Worm (Caenorhabditis elegans) whole organism, L2 larva: Measurements from ENCODE around the gene C16C8.12.

ENCODE experiments used
- ZK546.5 ChIP-seq: sonication (generic microtip); optimal IDR thresholded peaks from 2 replicates; lab custom pipeline; 2017; ENCODE audit warnings: missing biosample characterization, missing genetic modification characterization
- ceh-16 ChIP-seq: fragments of 150-350 bp; optimal IDR thresholded peaks from 2 replicates; lab custom pipeline; 2014; ENCODE audit warnings: missing biosample characterization, missing genetic modification characterization
- ceh-82 ChIP-seq: fragments of 150-350 bp; optimal IDR thresholded peaks from 2 replicates; lab custom pipeline; 2014; ENCODE audit warnings: missing biosample characterization, missing genetic modification characterization
- lin-11 ChIP-seq: fragments of 150-350 bp; sonication (generic microtip); optimal IDR thresholded peaks from 2 replicates; lab custom pipeline; 2014; ENCODE audit warnings: missing biosample characterization, missing genetic modification characterization, inconsistent platforms, mixed read lengths
- nhr-10 ChIP-seq: sonication (generic microtip); optimal IDR thresholded peaks from 2 replicates; lab custom pipeline; 2017; ENCODE audit warnings: missing biosample characterization, missing genetic modification characterization
- nhr-25 ChIP-seq: fragments of 150-350 bp; sonication (generic microtip); optimal IDR thresholded peaks from 3 replicates; lab custom pipeline; 2014; ENCODE audit warnings: missing biosample characterization, missing genetic modification characterization

DNA sequence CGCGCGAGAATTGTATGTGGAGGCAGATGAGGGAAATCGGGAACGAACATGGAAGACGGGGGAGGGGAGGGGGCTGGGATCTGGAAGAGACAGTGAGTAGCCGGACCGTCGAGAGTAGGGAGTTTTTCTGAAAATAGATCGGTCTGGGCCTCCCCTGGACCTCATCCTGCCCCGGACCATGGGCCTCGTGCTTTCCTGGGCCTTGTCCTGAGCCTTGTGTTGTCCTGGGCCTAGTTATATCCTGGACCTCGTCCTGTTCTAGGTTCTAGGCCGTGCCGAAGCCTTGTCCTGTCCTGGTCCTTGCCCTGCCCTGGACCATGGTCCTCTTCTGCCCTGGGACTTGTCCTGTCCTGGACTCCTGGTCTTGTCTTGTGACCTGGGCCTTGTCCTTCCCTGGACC, 15.1 kb upstream of the C16C8.12 start:
- TF ChIP-seq nhr-25 (tag; lab: Kevin White, UChicago) (no peak), lin-11 (tag; lab: Kevin White, UChicago) (no peak), ZK546.5 (tag; lab: Kevin White, UChicago) (no peak), nhr-10 (tag; lab: Kevin White, UChicago) (no peak), ceh-16 (no peak), ceh-82 (tag; lab: Kevin White, UChicago) (no peak)
